Fruit fly (Drosophila melanogaster): ENCODE data around the gene CG7304.
A peak's percentile ranks its signal among the peaks of the same experiment; 100 is the strongest.

dm6 chr3L:15708579-15708978 lies 29.1 kb downstream of the CG7304 start:
- TF ChIP-seq pad (GFP tag; optimal IDR thresholded peaks at IDR 0.05) (no peak), bab1 (GFP tag; optimal IDR thresholded peaks at IDR 0.05) (peak; percentile 9), toe (GFP tag; optimal IDR thresholded peaks at IDR 0.05) (no peak), Clk (GFP tag; optimal IDR thresholded peaks at IDR 0.05) (no peak)

Measured in whole organism, adult.